Fruit fly (Drosophila melanogaster): ENCODE results near the gene Dhc62B.

DNA sequence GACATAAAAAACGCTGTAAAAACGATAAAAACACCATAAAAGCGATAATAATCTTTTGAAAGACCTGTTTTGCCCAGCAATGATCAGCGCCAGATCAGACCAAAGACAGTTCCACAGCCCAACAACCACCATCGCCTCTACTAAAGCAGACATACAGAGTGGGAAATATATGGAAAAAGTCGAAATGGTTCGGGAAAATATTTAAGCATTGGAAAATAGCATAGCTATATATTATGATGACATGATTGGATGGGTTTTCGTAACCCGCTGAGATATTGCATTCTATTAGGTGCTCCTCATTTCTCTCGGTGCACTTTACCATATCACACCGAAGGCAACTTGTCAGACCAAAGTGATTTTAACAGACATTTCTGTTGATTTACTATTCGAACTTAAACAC lies 37.1 kb upstream of the Dhc62B start:
- TF ChIP-seq CTCF (optimal IDR thresholded peaks at IDR 0.05) (no peak), CG8478 (optimal IDR thresholded peaks at IDR 0.05) (no peak)
